Fruit fly (Drosophila melanogaster) whole organism, prepupa: ENCODE data around the gene CG15382.

ENCODE experiments used
- Blimp-1 ChIP-seq: fragments of 200-800 bp; sonication (Bioruptor generic); optimal IDR thresholded peaks from 3 replicates; lab custom pipeline; 2017; ENCODE audit warnings: missing biosample characterization, missing genetic modification characterization, mild to moderate bottlenecking, moderate library complexity, missing genetic modification reagents
- CG10669 ChIP-seq: fragments of 200-800 bp; sonication (Bioruptor generic); optimal IDR thresholded peaks from 3 replicates; lab custom pipeline; 2018; ENCODE audit warnings: missing biosample characterization, mild to moderate bottlenecking, missing genetic modification characterization, moderate library complexity
- CG11294 ChIP-seq: fragments of 200-800 bp; sonication (Bioruptor generic); IDR thresholded peaks from 2 replicates; pipeline ENCODE4 v1.3.6; 2022; ENCODE audit warnings: missing biosample characterization, missing genetic modification characterization
- CG11902 ChIP-seq: fragments of 200-800 bp; sonication (Bioruptor generic); optimal IDR thresholded peaks from 3 replicates; lab custom pipeline; 2016; ENCODE audit warnings: missing biosample characterization, missing genetic modification characterization
- CG15336 ChIP-seq: fragments of 200-800 bp; sonication (Bioruptor generic); IDR thresholded peaks from 2 replicates; pipeline ENCODE4 v1.3.6; 2022; ENCODE audit warnings: missing biosample characterization, missing genetic modification characterization
- CG16779 ChIP-seq: fragments of 200-800 bp; sonication (Bioruptor generic); optimal IDR thresholded peaks from 3 replicates; lab custom pipeline; 2017; ENCODE audit warnings: missing biosample characterization, mild to moderate bottlenecking, missing genetic modification characterization
- CG31627 ChIP-seq: fragments of 200-800 bp; sonication (Bioruptor generic); optimal IDR thresholded peaks from 3 replicates; lab custom pipeline; 2016; ENCODE audit warnings: missing biosample characterization, missing genetic modification characterization
- CG32006 ChIP-seq: fragments of 200-800 bp; sonication (Bioruptor generic); optimal IDR thresholded peaks from 3 replicates; lab custom pipeline; 2017; ENCODE audit warnings: missing biosample characterization, mild to moderate bottlenecking, missing genetic modification characterization
- CG3919 ChIP-seq: fragments of 200-800 bp; sonication (Bioruptor generic); optimal IDR thresholded peaks from 3 replicates; lab custom pipeline; 2016; ENCODE audit warnings: missing biosample characterization, missing genetic modification characterization
- CG4318 ChIP-seq: fragments of 200-800 bp; sonication (Bioruptor generic); optimal IDR thresholded peaks from 3 replicates; lab custom pipeline; 2017; ENCODE audit warnings: missing biosample characterization, mild to moderate bottlenecking, missing genetic modification characterization
- CG6163 ChIP-seq: fragments of 200-800 bp; sonication (Bioruptor generic); IDR thresholded peaks from 3 replicates; pipeline ENCODE4 v1.3.6; 2022; ENCODE audit warnings: missing biosample characterization, missing genetic modification characterization
- CG6276 ChIP-seq: fragments of 200-800 bp; sonication (Bioruptor generic); optimal IDR thresholded peaks from 2 replicates; lab custom pipeline; 2017; ENCODE audit warnings: missing biosample characterization, mild to moderate bottlenecking, missing genetic modification characterization
- CG6792 ChIP-seq: fragments of 200-800 bp; sonication (Bioruptor generic); optimal IDR thresholded peaks from 3 replicates; lab custom pipeline; 2016; ENCODE audit warnings: missing biosample characterization, missing genetic modification characterization
- CG6808 ChIP-seq: fragments of 200-800 bp; sonication (Bioruptor generic); optimal IDR thresholded peaks from 3 replicates; lab custom pipeline; 2017; ENCODE audit warnings: missing biosample characterization, missing genetic modification characterization, mild to moderate bottlenecking, moderate library complexity, missing genetic modification reagents
- CG8319 ChIP-seq: fragments of 200-800 bp; sonication (Bioruptor generic); optimal IDR thresholded peaks from 3 replicates; lab custom pipeline; 2016; ENCODE audit warnings: missing biosample characterization, missing genetic modification characterization
- CG8632 ChIP-seq: fragments of 200-800 bp; sonication (Bioruptor generic); optimal IDR thresholded peaks from 3 replicates; lab custom pipeline; 2016; ENCODE audit warnings: missing biosample characterization, missing genetic modification characterization
- Eip93F ChIP-seq: fragments of 200-800 bp; sonication (Bioruptor generic); optimal IDR thresholded peaks from 2 replicates; lab custom pipeline; 2016; ENCODE audit warnings: missing biosample characterization, mild to moderate bottlenecking, missing genetic modification characterization
- Ets21C ChIP-seq: fragments of 200-800 bp; sonication (Bioruptor generic); optimal IDR thresholded peaks from 3 replicates; lab custom pipeline; 2016; ENCODE audit warnings: missing biosample characterization, missing genetic modification characterization
- Ets96B ChIP-seq: fragments of 200-800 bp; optimal IDR thresholded peaks from 2 replicates; lab custom pipeline; 2019; ENCODE audit warnings: missing biosample characterization, mild to moderate bottlenecking, missing genetic modification characterization, moderate library complexity
- Gug ChIP-seq: fragments of 200-800 bp; sonication (Bioruptor generic); IDR thresholded peaks from 2 replicates; pipeline ENCODE4 v1.3.6; 2022; ENCODE audit warnings: missing biosample characterization, missing genetic modification characterization
- Hr38 ChIP-seq: sonication (Bioruptor generic); optimal IDR thresholded peaks from 2 replicates; lab custom pipeline; 2016; ENCODE audit warnings: missing biosample characterization, missing genetic modification characterization
- Hr39 ChIP-seq: fragments of 200-800 bp; sonication (Bioruptor generic); optimal IDR thresholded peaks from 2 replicates; lab custom pipeline; 2016; ENCODE audit warnings: missing biosample characterization, missing genetic modification characterization
- Hr4 ChIP-seq: fragments of 200-800 bp; sonication (Bioruptor generic); optimal IDR thresholded peaks from 3 replicates; lab custom pipeline; 2016; ENCODE audit warnings: missing biosample characterization, missing genetic modification characterization
- Lpt ChIP-seq: fragments of 200-800 bp; sonication (Bioruptor generic); optimal IDR thresholded peaks from 3 replicates; lab custom pipeline; 2016; ENCODE audit warnings: missing biosample characterization, missing genetic modification characterization
- Met ChIP-seq: fragments of 200-800 bp; sonication (Bioruptor generic); optimal IDR thresholded peaks from 3 replicates; lab custom pipeline; 2016; ENCODE audit warnings: missing biosample characterization, missing genetic modification characterization
- OdsH ChIP-seq: fragments of 200-800 bp; sonication (Bioruptor generic); optimal IDR thresholded peaks from 3 replicates; lab custom pipeline; 2016; ENCODE audit warnings: missing biosample characterization, missing genetic modification characterization
- Smox ChIP-seq: fragments of 200-800 bp; sonication (Bioruptor generic); optimal IDR thresholded peaks from 3 replicates; lab custom pipeline; 2016; ENCODE audit warnings: missing biosample characterization, missing genetic modification characterization
- Sox14 ChIP-seq: fragments of 200-800 bp; sonication (Bioruptor generic); optimal IDR thresholded peaks from 3 replicates; lab custom pipeline; 2016; ENCODE audit warnings: missing biosample characterization, missing genetic modification characterization
- achi ChIP-seq: fragments of 200-800 bp; sonication (Bioruptor generic); optimal IDR thresholded peaks from 3 replicates; lab custom pipeline; 2016; ENCODE audit warnings: missing biosample characterization, missing genetic modification characterization
- acj6 ChIP-seq: fragments of 200-800 bp; sonication (Bioruptor generic); optimal IDR thresholded peaks from 3 replicates; lab custom pipeline; 2016; ENCODE audit warnings: missing biosample characterization, missing genetic modification characterization
- cyc ChIP-seq: fragments of 200-800 bp; sonication (Bioruptor generic); optimal IDR thresholded peaks from 3 replicates; lab custom pipeline; 2016; ENCODE audit warnings: missing biosample characterization, missing genetic modification characterization
- dac ChIP-seq: fragments of 200-800 bp; sonication (Bioruptor generic); optimal IDR thresholded peaks from 2 replicates; lab custom pipeline; 2017; ENCODE audit warnings: missing biosample characterization, mild to moderate bottlenecking, missing genetic modification characterization
- eg ChIP-seq: fragments of 200-800 bp; sonication (Bioruptor generic); IDR thresholded peaks from 3 replicates; pipeline ENCODE4 v1.3.6; 2022; ENCODE audit warnings: missing biosample characterization, missing genetic modification characterization
- esn ChIP-seq: fragments of 200-800 bp; sonication (Bioruptor generic); optimal IDR thresholded peaks from 2 replicates; lab custom pipeline; 2016; ENCODE audit warnings: missing biosample characterization, mild to moderate bottlenecking, missing genetic modification characterization, moderate library complexity
- fd59A ChIP-seq: fragments of 200-800 bp; sonication (Bioruptor generic); optimal IDR thresholded peaks from 2 replicates; lab custom pipeline; 2017; ENCODE audit warnings: missing biosample characterization, mild to moderate bottlenecking, missing genetic modification characterization, missing genetic modification reagents
- fd85E ChIP-seq: fragments of 200-800 bp; sonication (Bioruptor generic); optimal IDR thresholded peaks from 3 replicates; lab custom pipeline; 2016; ENCODE audit warnings: missing biosample characterization, missing genetic modification characterization
- fkh ChIP-seq: fragments of 200-800 bp; sonication (Bioruptor generic); optimal IDR thresholded peaks from 3 replicates; lab custom pipeline; 2017; ENCODE audit warnings: missing biosample characterization, mild to moderate bottlenecking, missing genetic modification characterization, moderate library complexity
- lz ChIP-seq: fragments of 200-800 bp; sonication (Bioruptor generic); optimal IDR thresholded peaks from 3 replicates; lab custom pipeline; 2016; ENCODE audit warnings: missing biosample characterization, missing genetic modification characterization
- pdm3 ChIP-seq: fragments of 200-800 bp; sonication (Bioruptor generic); optimal IDR thresholded peaks from 3 replicates; lab custom pipeline; 2016; ENCODE audit warnings: missing biosample characterization, missing genetic modification characterization
- spab ChIP-seq: fragments of 200-800 bp; sonication (Bioruptor generic); optimal IDR thresholded peaks from 2 replicates; lab custom pipeline; 2017; ENCODE audit warnings: missing biosample characterization, mild to moderate bottlenecking, missing genetic modification characterization, missing genetic modification reagents
- ss ChIP-seq, 2 experiments: fragments of 200-800 bp; sonication (Bioruptor generic); optimal IDR thresholded peaks; 2 replicates in 1 of 2; 3 replicates in 1 of 2; lab custom pipeline; 2017 to 2018; ENCODE audit warnings: mild to moderate bottlenecking in 2 of 2, missing biosample characterization in 2 of 2, missing genetic modification characterization in 2 of 2, moderate library complexity in 1 of 2
- svp ChIP-seq: fragments of 200-800 bp; sonication (Bioruptor generic); peaks from one replicate; lab custom pipeline; 2016; ENCODE audit warnings: missing biosample characterization, missing genetic modification characterization
- vri ChIP-seq: fragments of 200-800 bp; sonication (Bioruptor generic); optimal IDR thresholded peaks from 3 replicates; lab custom pipeline; 2016; ENCODE audit warnings: missing biosample characterization, mild to moderate bottlenecking, missing genetic modification characterization

Gene CG15382

DNA sequence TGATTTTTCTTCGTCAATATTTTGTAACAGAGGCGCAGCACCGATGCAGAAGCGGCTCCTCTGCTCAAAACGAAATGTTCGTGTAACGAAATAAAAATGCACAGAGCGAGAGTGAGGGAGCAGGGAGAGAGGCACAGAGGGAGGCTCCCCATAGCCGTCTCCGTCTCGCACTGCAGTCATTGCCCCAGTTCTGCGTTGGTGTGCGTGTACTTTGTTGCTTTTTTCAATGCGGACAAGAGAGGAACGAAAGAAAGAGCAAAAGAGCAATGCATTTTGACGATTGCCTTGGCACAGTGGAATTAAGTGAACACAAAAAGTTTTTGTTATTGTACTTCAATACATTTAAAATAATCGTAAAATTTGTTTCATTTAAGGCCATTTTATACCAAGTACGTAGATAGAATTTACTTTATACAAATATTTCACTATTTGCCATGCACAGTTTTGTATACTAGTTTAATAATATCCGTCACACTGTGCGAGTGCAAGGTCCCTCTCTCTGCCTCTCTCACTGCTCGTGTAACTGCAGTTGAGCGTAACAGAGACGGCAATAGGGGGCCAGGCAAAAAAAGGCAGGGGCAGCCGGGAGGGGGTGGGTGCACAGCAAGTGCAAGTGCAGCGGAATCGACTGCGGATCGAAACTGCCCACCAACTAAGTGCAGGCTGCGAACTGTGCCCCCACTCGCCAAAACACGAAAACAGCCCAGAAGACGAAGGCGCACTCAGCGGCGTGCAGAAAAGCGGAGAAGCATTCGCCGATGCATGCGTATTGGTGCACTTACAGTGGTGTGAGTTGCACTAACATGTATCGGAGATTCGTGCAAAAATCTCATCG, 46.7 kb downstream of the CG15382 start (continued):
- peak; percentile 100 for TF ChIP-seq Smox (GFP tag; lab: Kevin White, UChicago)
- TF ChIP-seq OdsH (GFP tag; lab: Kevin White, UChicago), result peak; percentile 100
- peak; percentile 100 for TF ChIP-seq CG32006 (GFP tag; lab: Kevin White, UChicago)
- peak; percentile 100 for TF ChIP-seq CG6276 (GFP tag; lab: Kevin White, UChicago)
- peak; percentile 100 for TF ChIP-seq pdm3 (GFP tag; lab: Kevin White, UChicago)
- peak; percentile 100 for TF ChIP-seq acj6 (GFP tag; lab: Kevin White, UChicago)
- TF ChIP-seq CG6163 (GFP tag; lab: Robert Waterston, UW), result peak; percentile 100
- TF ChIP-seq ss (GFP tag; optimal IDR thresholded peaks at IDR 0.05; lab: Kevin White, UChicago), result peak; percentile 100
- peak; percentile 100 for TF ChIP-seq CG4318
- TF ChIP-seq Gug (GFP tag; lab: Robert Waterston, UW), result peak; percentile 100
- TF ChIP-seq dac (GFP tag; lab: Kevin White, UChicago), result peak; percentile 99
- TF ChIP-seq Eip93F (GFP tag; lab: Kevin White, UChicago), result no peak
- peak; percentile 100 for TF ChIP-seq CG3919 (GFP tag; lab: Kevin White, UChicago)
- peak; percentile 99 for TF ChIP-seq CG6808 (GFP tag; lab: Kevin White, UChicago)
- peak; percentile 100 for TF ChIP-seq CG8319
- TF ChIP-seq esn, result peak; percentile 100
- peak; percentile 100 for TF ChIP-seq Met (GFP tag; lab: Kevin White, UChicago)
- TF ChIP-seq Sox14 (GFP tag; lab: Kevin White, UChicago), result peak; percentile 100
- peak; percentile 100 for TF ChIP-seq CG8632 (GFP tag; lab: Kevin White, UChicago)
- TF ChIP-seq CG16779 (tag; lab: Kevin White, UChicago), result peak; percentile 99
- TF ChIP-seq Ets96B (tag; lab: Kevin White, UChicago), result peak; percentile 100
- peak; percentile 100 for TF ChIP-seq Ets21C (GFP tag; lab: Kevin White, UChicago)

DNA sequence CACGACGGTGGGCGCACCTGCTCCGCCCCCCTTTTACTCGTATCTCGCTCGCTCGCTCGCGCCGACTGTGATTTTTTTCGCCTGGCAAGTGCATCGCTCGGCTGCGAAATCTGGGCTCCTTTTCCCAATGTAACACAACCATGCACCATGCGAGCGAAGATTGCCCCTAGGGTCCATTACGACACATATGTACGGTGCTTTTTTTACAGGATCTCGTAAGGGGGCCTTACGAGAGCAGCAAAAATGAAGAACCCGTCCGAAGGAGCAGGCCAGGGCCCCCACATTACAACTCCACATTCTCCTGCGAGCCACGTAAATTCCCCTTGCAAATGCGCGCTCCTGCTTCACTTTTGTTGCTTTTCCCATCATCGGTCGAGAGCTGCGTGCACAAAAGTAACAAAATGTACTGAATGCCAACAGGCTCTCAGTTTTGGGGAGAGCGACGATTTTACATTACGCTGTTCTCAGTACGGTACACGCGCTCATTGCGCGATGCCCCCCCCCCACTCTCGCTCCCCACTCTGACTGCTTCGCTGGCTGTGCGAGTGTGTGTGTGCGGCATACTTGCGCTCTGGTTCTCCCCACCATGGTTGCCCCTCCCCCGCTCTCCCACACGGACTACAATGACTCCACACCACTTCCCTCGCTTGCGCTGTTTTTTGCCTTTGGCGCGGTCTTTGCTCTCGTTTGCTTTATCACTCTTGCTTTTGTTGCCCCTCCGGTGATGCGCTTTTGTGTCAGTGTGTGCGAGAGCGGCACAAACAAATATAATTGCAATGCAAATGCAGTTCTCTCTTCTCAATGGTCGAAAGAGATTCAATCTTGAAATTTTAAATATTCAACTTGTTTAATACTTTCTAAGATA, 47.5 kb downstream of the CG15382 start:
- TF ChIP-seq CG8319, result no peak
- TF ChIP-seq acj6 (GFP tag; lab: Kevin White, UChicago), result peak; percentile 47
- peak; percentile 54 for TF ChIP-seq CG15336
- no peak for TF ChIP-seq CG11902 (GFP tag; lab: Kevin White, UChicago)
- TF ChIP-seq fkh (GFP tag; lab: Kevin White, UChicago), result peak; percentile 22
- TF ChIP-seq Met (GFP tag; lab: Kevin White, UChicago), result peak; percentile 66
- peak; percentile 24; the same call in 1 of the 2 replicates for TF ChIP-seq CG11294 (GFP tag; lab: Robert Waterston, UW)
- no peak; the same call in 1 of the 3 replicates for TF ChIP-seq eg (GFP tag; lab: Robert Waterston, UW)
- no peak for TF ChIP-seq fd59A (GFP tag; lab: Kevin White, UChicago)
- peak; percentile 39 for TF ChIP-seq CG16779 (tag; lab: Kevin White, UChicago)
- TF ChIP-seq Eip93F (GFP tag; lab: Kevin White, UChicago), result no peak
- TF ChIP-seq CG31627, result no peak
- TF ChIP-seq CG6792 (GFP tag; lab: Kevin White, UChicago), result peak; percentile 45
- TF ChIP-seq CG32006 (GFP tag; lab: Kevin White, UChicago), result peak; percentile 59
- TF ChIP-seq Blimp-1 (GFP tag; lab: Kevin White, UChicago), result peak; percentile 99
- no peak for TF ChIP-seq Smox (GFP tag; lab: Kevin White, UChicago)
- no peak for TF ChIP-seq cyc (GFP tag; lab: Kevin White, UChicago)
- peak; percentile 81 for TF ChIP-seq CG6163 (GFP tag; lab: Robert Waterston, UW)
- peak; percentile 25 for TF ChIP-seq OdsH (GFP tag; lab: Kevin White, UChicago)
- peak; percentile 8 for TF ChIP-seq Ets21C (GFP tag; lab: Kevin White, UChicago)
- peak; percentile 10 for TF ChIP-seq spab
- peak; percentile 86 for TF ChIP-seq svp (GFP tag; lab: Kevin White, UChicago)
- TF ChIP-seq fd85E, result peak; percentile 44
- no peak for TF ChIP-seq Hr39 (GFP tag; lab: Kevin White, UChicago)
- peak; percentile 4 for TF ChIP-seq lz (GFP tag; lab: Kevin White, UChicago)
- TF ChIP-seq CG4318, result no peak
- peak; percentile 14 for TF ChIP-seq CG10669 (GFP tag; lab: Kevin White, UChicago)
- peak; percentile 64 for TF ChIP-seq CG6808 (GFP tag; lab: Kevin White, UChicago)
- TF ChIP-seq Hr4, result no peak
- peak; percentile 66; the same call in 1 of the 2 replicates for TF ChIP-seq Gug (GFP tag; lab: Robert Waterston, UW)
- TF ChIP-seq vri (GFP tag; lab: Kevin White, UChicago), result peak; percentile 80
- peak; percentile 92 for TF ChIP-seq Lpt (GFP tag; lab: Kevin White, UChicago)
- peak; percentile 37 for TF ChIP-seq achi (GFP tag; lab: Kevin White, UChicago)
- no peak for TF ChIP-seq Hr38 (GFP tag; lab: Kevin White, UChicago)
